Worm (Caenorhabditis elegans) whole organism, mixed stage, embryonic: Measurements from ENCODE around the gene F38B7.10.

ENCODE experiments used
- M03D4.4 ChIP-seq: sonication (generic microtip); optimal IDR thresholded peaks from 2 replicates; lab custom pipeline; 2017; ENCODE audit warnings: mild to moderate bottlenecking, missing genetic modification characterization, missing compliant biosample characterization
- bed-3 ChIP-seq: fragments of 200-800 bp; sonication (Bioruptor generic); optimal IDR thresholded peaks from 3 replicates; lab custom pipeline; 2018; ENCODE audit warnings: mild to moderate bottlenecking, missing genetic modification characterization, moderate library complexity, missing compliant biosample characterization
- ceh-39 ChIP-seq: fragments of 150-350 bp; optimal IDR thresholded peaks from 2 replicates; lab custom pipeline; 2014; ENCODE audit warnings: missing biosample characterization, missing genetic modification characterization
- ceh-43 ChIP-seq: fragments of 200-800 bp; sonication (Bioruptor generic); optimal IDR thresholded peaks from 2 replicates; lab custom pipeline; 2018; ENCODE audit warnings: mild to moderate bottlenecking, missing genetic modification characterization, moderate library complexity, missing compliant biosample characterization
- ces-1 ChIP-seq: fragments of 150-350 bp; optimal IDR thresholded peaks from 2 replicates; lab custom pipeline; 2014; ENCODE audit warnings: missing biosample characterization, missing genetic modification reagents, missing genetic modification characterization
- cnd-1 ChIP-seq: fragments of 200-800 bp; sonication (Bioruptor generic); optimal IDR thresholded peaks from 2 replicates; lab custom pipeline; 2018; ENCODE audit warnings: mild to moderate bottlenecking, missing genetic modification characterization, missing compliant biosample characterization
- drap-1 ChIP-seq: fragments of 200-800 bp; sonication (Bioruptor generic); optimal IDR thresholded peaks from 3 replicates; lab custom pipeline; 2018; ENCODE audit warnings: mild to moderate bottlenecking, missing genetic modification characterization, missing compliant biosample characterization
- elt-1 ChIP-seq: sonication (generic microtip); optimal IDR thresholded peaks from 2 replicates; lab custom pipeline; 2017; ENCODE audit warnings: missing genetic modification characterization, mild to moderate bottlenecking, missing compliant biosample characterization, antibody characterized with exemption, moderate library complexity, borderline replicate concordance; ENCODE audit not compliant: insufficient read depth
- flh-1 ChIP-seq: fragments of 200-800 bp; sonication (Bioruptor generic); optimal IDR thresholded peaks from 2 replicates; lab custom pipeline; 2018; ENCODE audit warnings: mild to moderate bottlenecking, missing genetic modification characterization, moderate library complexity, missing compliant biosample characterization
- ham-2 ChIP-seq: fragments of 200-800 bp; sonication (Bioruptor generic); optimal IDR thresholded peaks from 2 replicates; lab custom pipeline; 2018; ENCODE audit warnings: mild to moderate bottlenecking, missing genetic modification characterization, missing compliant biosample characterization
- hlh-1 ChIP-seq: fragments of 150-350 bp; optimal IDR thresholded peaks from 2 replicates; lab custom pipeline; 2014; ENCODE audit warnings: missing biosample characterization, missing genetic modification reagents, missing genetic modification characterization
- lin-13 ChIP-seq: fragments of 150-350 bp; optimal IDR thresholded peaks from 2 replicates; lab custom pipeline; 2014; ENCODE audit warnings: missing biosample characterization, missing genetic modification characterization
- lin-32 ChIP-seq: fragments of 200-800 bp; sonication (Bioruptor generic); optimal IDR thresholded peaks from 2 replicates; lab custom pipeline; 2018; ENCODE audit warnings: mild to moderate bottlenecking, missing genetic modification characterization, missing compliant biosample characterization
- lsy-2 ChIP-seq: fragments of 150-350 bp; optimal IDR thresholded peaks from 2 replicates; lab custom pipeline; 2014; ENCODE audit warnings: missing biosample characterization, missing genetic modification characterization
- mab-5 ChIP-seq: fragments of 150-350 bp; optimal IDR thresholded peaks from 2 replicates; lab custom pipeline; 2014; ENCODE audit warnings: missing biosample characterization, missing genetic modification characterization
- mep-1 ChIP-seq: fragments of 150-350 bp; optimal IDR thresholded peaks from 2 replicates; lab custom pipeline; 2017; ENCODE audit warnings: missing biosample characterization, missing genetic modification reagents, missing genetic modification characterization, inconsistent platforms
- mls-2 ChIP-seq: sonication (generic microtip); optimal IDR thresholded peaks from 2 replicates; lab custom pipeline; 2016; ENCODE audit warnings: mild to moderate bottlenecking, missing genetic modification characterization, moderate library complexity, missing compliant biosample characterization
- nhr-12 ChIP-seq: fragments of 150-350 bp; optimal IDR thresholded peaks from 2 replicates; lab custom pipeline; 2014; ENCODE audit warnings: missing biosample characterization, missing genetic modification characterization
- nhr-2 ChIP-seq: fragments of 150-350 bp; optimal IDR thresholded peaks from 2 replicates; lab custom pipeline; 2014; ENCODE audit warnings: missing biosample characterization, missing genetic modification characterization
- nhr-237 ChIP-seq: fragments of 150-350 bp; optimal IDR thresholded peaks from 2 replicates; lab custom pipeline; 2014; ENCODE audit warnings: missing biosample characterization, missing genetic modification characterization
- nhr-76 ChIP-seq: sonication (generic microtip); optimal IDR thresholded peaks from 2 replicates; lab custom pipeline; 2017; ENCODE audit warnings: missing biosample characterization, missing genetic modification characterization
- pha-4 ChIP-seq: fragments of 150-350 bp; optimal IDR thresholded peaks from 2 replicates; lab custom pipeline; 2018; ENCODE audit warnings: missing biosample characterization, missing genetic modification reagents, missing genetic modification characterization
- sem-2 ChIP-seq: fragments of 200-800 bp; sonication (Bioruptor generic); optimal IDR thresholded peaks from 2 replicates; lab custom pipeline; 2018; ENCODE audit warnings: mild to moderate bottlenecking, missing genetic modification characterization, missing compliant biosample characterization
- snpc-4 ChIP-seq: fragments of 150-350 bp; optimal IDR thresholded peaks from 2 replicates; lab custom pipeline; 2014; ENCODE audit warnings: missing biosample characterization, missing genetic modification characterization
- sptf-1 ChIP-seq: sonication (generic microtip); optimal IDR thresholded peaks from 2 replicates; lab custom pipeline; 2017; ENCODE audit warnings: mild to moderate bottlenecking, missing genetic modification characterization, moderate library complexity, missing compliant biosample characterization
- tbx-8 ChIP-seq: fragments of 200-800 bp; sonication (Bioruptor generic); optimal IDR thresholded peaks from 2 replicates; lab custom pipeline; 2018; ENCODE audit warnings: mild to moderate bottlenecking, missing genetic modification characterization, moderate library complexity, missing compliant biosample characterization
- unc-120 ChIP-seq: sonication (generic microtip); optimal IDR thresholded peaks from 2 replicates; lab custom pipeline; 2017; ENCODE audit warnings: missing genetic modification characterization, missing compliant biosample characterization; ENCODE audit not compliant: poor library complexity, severe bottlenecking
- unc-39 ChIP-seq: fragments of 150-350 bp; optimal IDR thresholded peaks from 2 replicates; lab custom pipeline; 2014; ENCODE audit warnings: missing biosample characterization, missing genetic modification characterization
- zip-8 ChIP-seq: fragments of 150-350 bp; optimal IDR thresholded peaks from 2 replicates; lab custom pipeline; 2014; ENCODE audit warnings: missing biosample characterization, missing genetic modification characterization
- ztf-11 ChIP-seq: fragments of 150-350 bp; optimal IDR thresholded peaks from 2 replicates; lab custom pipeline; 2014; ENCODE audit warnings: missing biosample characterization, missing genetic modification characterization

Gene F38B7.10

DNA sequence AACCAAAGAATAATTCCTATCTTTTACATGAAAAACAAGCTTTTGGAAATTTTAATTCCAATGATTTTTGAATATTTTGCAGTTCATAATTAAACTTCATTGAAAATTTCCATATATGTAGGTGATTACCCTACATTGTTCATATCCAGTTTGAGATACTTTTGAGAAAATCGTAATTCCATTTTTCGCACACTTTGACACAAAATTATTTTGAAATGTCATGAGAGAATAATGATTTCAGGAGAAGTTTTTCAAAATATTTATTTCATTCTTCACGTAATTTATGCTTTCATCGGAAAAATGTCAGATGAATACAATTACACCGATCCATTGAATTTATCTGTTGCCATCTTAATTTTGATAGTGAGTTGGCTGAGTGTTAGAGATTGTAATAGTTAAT is 37.9 kb downstream of the F38B7.10 start, which contains the start of gene srx-88:
srx-88 (plus strand) TSS at position 301 of the 400 bp plus-strand sequence.
- TF ChIP-seq ceh-39 (tag; lab: Kevin White, UChicago) = no peak
- TF ChIP-seq ham-2 (GFP tag; lab: Kevin White, UChicago) = no peak
- TF ChIP-seq ztf-11 (tag; lab: Kevin White, UChicago) = no peak
- no peak for TF ChIP-seq M03D4.4
- no peak for TF ChIP-seq snpc-4
- no peak for TF ChIP-seq mab-5
- no peak for TF ChIP-seq tbx-8 (GFP tag; lab: Kevin White, UChicago)
- no peak for TF ChIP-seq nhr-12 (tag; lab: Kevin White, UChicago)
- no peak for TF ChIP-seq elt-1 (tag; lab: Kevin White, UChicago)
- TF ChIP-seq ceh-43 (GFP tag; lab: Kevin White, UChicago) = no peak
- TF ChIP-seq zip-8 = no peak

DNA sequence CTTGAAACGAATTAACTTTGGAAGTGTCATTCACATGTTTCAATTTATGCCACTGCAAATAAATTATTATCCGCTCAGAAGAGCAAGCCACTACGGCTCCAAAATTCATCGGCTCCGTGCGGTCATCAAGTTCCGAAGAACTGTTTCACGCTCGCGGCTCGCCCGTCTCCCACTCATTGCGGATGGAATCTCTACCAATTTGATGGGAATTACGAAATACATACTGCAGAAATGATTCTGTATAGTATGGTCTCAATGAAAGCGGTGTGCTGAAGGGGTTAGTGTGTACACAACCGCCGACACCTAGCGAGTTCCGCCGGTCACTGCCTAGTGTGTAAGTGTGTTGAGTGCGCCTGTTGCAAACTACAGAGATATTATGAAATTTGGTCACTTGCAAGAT is 39.8 kb downstream of the F38B7.10 start:
- TF ChIP-seq sptf-1 (tag; lab: Kevin White, UChicago) (no peak), cnd-1 (tag; lab: Kevin White, UChicago) (no peak), mep-1 (no peak), nhr-12 (tag; lab: Kevin White, UChicago) (no peak), drap-1 (GFP tag; lab: Kevin White, UChicago) (no peak), lin-13 (no peak), ceh-43 (GFP tag; lab: Kevin White, UChicago) (no peak), hlh-1 (tag; lab: Kevin White, UChicago) (no peak), zip-8 (no peak), unc-39 (no peak), ztf-11 (tag; lab: Kevin White, UChicago) (no peak), ceh-39 (tag; lab: Kevin White, UChicago) (no peak), tbx-8 (GFP tag; lab: Kevin White, UChicago) (no peak)

DNA sequence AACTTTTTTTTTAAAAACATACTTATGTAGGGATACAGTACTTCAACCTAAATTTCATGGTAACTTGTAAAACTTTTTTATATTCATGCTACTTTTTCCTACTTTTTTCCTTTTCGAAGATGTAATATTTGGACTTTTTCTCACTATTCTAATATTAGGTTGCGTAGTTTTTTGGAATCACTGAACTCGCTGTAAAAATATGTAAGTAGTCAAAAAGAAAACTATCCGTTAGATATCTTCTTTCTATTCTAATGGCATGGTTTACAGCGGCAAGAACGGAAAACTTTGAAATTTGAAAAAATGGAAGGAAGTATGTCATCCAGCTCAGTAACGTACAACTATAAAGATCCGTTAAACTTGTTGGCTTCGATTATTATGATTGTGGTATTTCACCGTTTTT is 44.1 kb downstream of the F38B7.10 start, which contains the start of gene srx-82:
srx-82 (plus strand) TSS at position 301 of the 400 bp plus-strand sequence.
- no peak for TF ChIP-seq nhr-76
- TF ChIP-seq mls-2 = no peak
- no peak for TF ChIP-seq ceh-39 (tag; lab: Kevin White, UChicago)
- TF ChIP-seq drap-1 (GFP tag; lab: Kevin White, UChicago) = no peak
- TF ChIP-seq ceh-43 (GFP tag; lab: Kevin White, UChicago) = no peak
- no peak for TF ChIP-seq elt-1 (tag; lab: Kevin White, UChicago)

DNA sequence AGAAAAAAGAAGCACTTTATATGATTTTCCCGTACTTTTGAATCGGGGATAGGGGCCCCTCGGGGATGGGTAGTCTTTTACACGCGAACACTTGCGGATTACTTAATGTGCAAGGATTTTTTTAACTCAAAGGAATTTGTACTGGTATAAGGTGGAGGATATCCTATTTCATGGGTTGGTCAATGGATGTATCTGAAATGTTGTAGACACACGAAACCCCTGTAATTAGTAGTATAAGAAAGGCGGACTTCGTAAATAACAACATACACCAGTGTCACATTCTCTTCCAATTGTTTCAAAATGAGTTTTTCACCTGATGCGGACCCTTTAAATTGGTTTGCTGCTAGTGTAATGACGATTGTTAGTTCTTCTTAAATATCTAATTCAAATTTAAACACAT is 48.1 kb downstream of the F38B7.10 start, which contains the start of gene srx-80:
srx-80 (plus strand) TSS at position 301 of the 400 bp plus-strand sequence.
- no peak for TF ChIP-seq ces-1 (GFP tag; lab: Kevin White, UChicago)
- TF ChIP-seq flh-1 = no peak
- no peak for TF ChIP-seq tbx-8 (GFP tag; lab: Kevin White, UChicago)
- TF ChIP-seq hlh-1 (tag; lab: Kevin White, UChicago) = no peak
- no peak for TF ChIP-seq ceh-43 (GFP tag; lab: Kevin White, UChicago)
- TF ChIP-seq sem-2 = no peak
- TF ChIP-seq unc-39 = no peak
- no peak for TF ChIP-seq pha-4
- no peak for TF ChIP-seq lsy-2 (tag; lab: Kevin White, UChicago)
- TF ChIP-seq nhr-2 (tag; lab: Kevin White, UChicago) = no peak
- TF ChIP-seq nhr-76 = no peak
- TF ChIP-seq mab-5 = no peak
- TF ChIP-seq ztf-11 (tag; lab: Kevin White, UChicago) = no peak
- TF ChIP-seq, all 35 proteins: peak for 0

DNA sequence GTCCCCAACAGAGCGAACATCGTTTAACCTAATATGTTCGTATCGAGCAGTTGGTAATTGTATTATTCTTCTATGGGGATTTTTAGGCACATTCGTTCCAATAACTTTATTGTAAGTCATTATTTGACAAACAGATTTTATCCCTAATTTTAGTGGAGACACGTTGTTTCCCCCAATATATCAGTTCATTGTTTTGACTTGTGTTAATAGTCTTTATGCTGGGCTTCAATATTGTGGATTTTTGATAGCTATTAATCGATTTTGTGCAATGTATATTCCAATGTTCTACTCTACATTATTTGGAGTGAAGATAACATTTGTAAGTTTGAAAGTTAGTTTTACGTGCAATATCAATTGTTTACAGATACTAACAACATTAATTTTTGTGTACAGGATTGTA is 48.6 kb downstream of the F38B7.10 start:
- TF ChIP-seq bed-3 (GFP tag; lab: Kevin White, UChicago) (no peak), sptf-1 (tag; lab: Kevin White, UChicago) (no peak), sem-2 (no peak), unc-120 (no peak), tbx-8 (GFP tag; lab: Kevin White, UChicago) (no peak), snpc-4 (no peak), elt-1 (tag; lab: Kevin White, UChicago) (no peak), nhr-2 (tag; lab: Kevin White, UChicago) (no peak), mab-5 (no peak), ztf-11 (tag; lab: Kevin White, UChicago) (no peak), flh-1 (no peak), zip-8 (no peak), unc-39 (no peak), nhr-237 (tag; lab: Kevin White, UChicago) (no peak), lin-13 (no peak), lin-32 (GFP tag; lab: Kevin White, UChicago) (no peak)
